Fruit fly (Drosophila melanogaster): ENCODE measurements around the gene CG2246.

- no peak for TF ChIP-seq CG2889 (GFP tag; IDR thresholded peaks at IDR 0.05)
- TF ChIP-seq unc-4 (GFP tag; IDR thresholded peaks at IDR 0.05; ENCODE audit: partially characterized antibody): no peak
- no peak for TF ChIP-seq Trl (optimal IDR thresholded peaks at IDR 0.05)
- TF ChIP-seq Trl (GFP tag; optimal IDR thresholded peaks at IDR 0.05): no peak
- TF ChIP-seq yki (optimal IDR thresholded peaks at IDR 0.05): no peak
- no peak for TF ChIP-seq ci (GFP tag; IDR thresholded peaks at IDR 0.05)
- TF ChIP-seq CG34376 (GFP tag; optimal IDR thresholded peaks at IDR 0.05): no peak
- no peak for TF ChIP-seq danr (GFP tag; IDR thresholded peaks at IDR 0.05)
- no peak for TF ChIP-seq klu (GFP tag; IDR thresholded peaks at IDR 0.05)
- no peak for TF ChIP-seq Fer2 (tag; optimal IDR thresholded peaks at IDR 0.05)
- TF ChIP-seq CG3281 (GFP tag; optimal IDR thresholded peaks at IDR 0.05): no peak
- TF ChIP-seq bowl (GFP tag; IDR thresholded peaks at IDR 0.05): no peak
Measured at dm6 chr3R:30583542-30583941, 17.7 kb downstream of the CG2246 start, which contains the start of gene Rpt6R.

Data from whole organism, embryonic.